Fruit fly (Drosophila melanogaster) whole organism, embryonic: Measurements from ENCODE around the gene CG12112.

ENCODE experiments used
- Asciz ChIP-seq: fragments of 200-800 bp; sonication (Bioruptor generic); optimal IDR thresholded peaks from 2 replicates; lab custom pipeline; 2017; ENCODE audit warnings: missing biosample characterization, mild to moderate bottlenecking, missing genetic modification characterization, missing genetic modification reagents
- Bdp1 ChIP-seq: fragments of 200-800 bp; sonication (Bioruptor generic); optimal IDR thresholded peaks from 3 replicates; lab custom pipeline; 2016; ENCODE audit warnings: missing biosample characterization, missing genetic modification characterization
- CG10366 ChIP-seq: fragments of 200-800 bp; sonication (Bioruptor generic); IDR thresholded peaks from 2 replicates; pipeline ENCODE4 v1.3.6; 2022; ENCODE audit warnings: missing biosample characterization, missing genetic modification characterization
- CG10462 ChIP-seq: fragments of 200-800 bp; sonication (Bioruptor generic); optimal IDR thresholded peaks from 2 replicates; lab custom pipeline; 2016; ENCODE audit warnings: missing biosample characterization, missing genetic modification characterization
- CG13287 ChIP-seq: fragments of 200-800 bp; sonication (Bioruptor generic); IDR thresholded peaks from 2 replicates; pipeline ENCODE4 v1.3.6; 2022; ENCODE audit warnings: missing biosample characterization, missing genetic modification characterization; ENCODE audit not compliant: partially characterized antibody
- CG13624 ChIP-seq: fragments of 200-800 bp; sonication (Bioruptor generic); optimal IDR thresholded peaks from 2 replicates; lab custom pipeline; 2016; ENCODE audit warnings: missing biosample characterization, missing genetic modification characterization
- CG14014 ChIP-seq: fragments of 200-800 bp; sonication (Bioruptor generic); IDR thresholded peaks from 2 replicates; pipeline ENCODE4 v1.3.6; 2022; ENCODE audit warnings: missing biosample characterization, missing genetic modification characterization
- CG16779 ChIP-seq: fragments of 200-800 bp; sonication (Bioruptor generic); IDR thresholded peaks from 2 replicates; pipeline ENCODE4 v1.3.6; 2022; ENCODE audit warnings: missing biosample characterization, missing genetic modification characterization
- CG16813 ChIP-seq: fragments of 200-800 bp; sonication (Bioruptor generic); IDR thresholded peaks from 3 replicates; pipeline ENCODE4 v1.3.6; 2022; ENCODE audit warnings: missing biosample characterization, missing genetic modification characterization; ENCODE audit not compliant: partially characterized antibody
- CG1792 ChIP-seq: fragments of 200-800 bp; sonication (Bioruptor generic); optimal IDR thresholded peaks from 2 replicates; lab custom pipeline; 2016; ENCODE audit warnings: missing biosample characterization, missing genetic modification characterization
- CG2875 ChIP-seq: fragments of 200-800 bp; sonication (Bioruptor generic); optimal IDR thresholded peaks from 2 replicates; lab custom pipeline; 2017; ENCODE audit warnings: missing biosample characterization, mild to moderate bottlenecking, missing genetic modification characterization, missing genetic modification reagents
- CG42726 ChIP-seq: fragments of 200-800 bp; sonication (Bioruptor generic); IDR thresholded peaks from 2 replicates; pipeline ENCODE4 v1.3.6; 2022; ENCODE audit warnings: missing biosample characterization, missing genetic modification characterization; ENCODE audit not compliant: partially characterized antibody
- CG4360 ChIP-seq: fragments of 200-800 bp; sonication (Bioruptor generic); IDR thresholded peaks from 2 replicates; pipeline ENCODE4 v1.3.6; 2022; ENCODE audit warnings: missing biosample characterization, missing genetic modification characterization
- CG5953 ChIP-seq: fragments of 200-800 bp; sonication (Bioruptor generic); IDR thresholded peaks from 2 replicates; pipeline ENCODE4 v1.3.6; 2022; ENCODE audit warnings: missing biosample characterization, missing genetic modification characterization
- CG7963 ChIP-seq: fragments of 200-800 bp; sonication (Bioruptor generic); IDR thresholded peaks from 3 replicates; pipeline ENCODE4 v1.3.6; 2022; ENCODE audit warnings: missing biosample characterization, missing genetic modification characterization; ENCODE audit not compliant: partially characterized antibody
- CG7987 ChIP-seq: fragments of 200-800 bp; sonication (Bioruptor generic); optimal IDR thresholded peaks from 2 replicates; lab custom pipeline; 2018; ENCODE audit warnings: missing biosample characterization, mild to moderate bottlenecking, missing genetic modification characterization, moderate library complexity
- CG8290 ChIP-seq, 3 experiments: fragments of 200-800 bp; sonication (Bioruptor generic); optimal IDR thresholded peaks; 2 replicates each; lab custom pipeline; 2016 to 2019; ENCODE audit warnings: missing biosample characterization in 3 of 3, missing genetic modification characterization in 3 of 3, mild to moderate bottlenecking in 2 of 3, moderate library complexity in 1 of 3
- CG8388 ChIP-seq: fragments of 200-800 bp; sonication (Bioruptor generic); optimal IDR thresholded peaks from 2 replicates; lab custom pipeline; 2019; ENCODE audit warnings: missing biosample characterization, mild to moderate bottlenecking, missing genetic modification characterization, moderate library complexity
- CHES-1-like ChIP-seq: fragments of 200-800 bp; sonication (Bioruptor generic); optimal IDR thresholded peaks from 2 replicates; lab custom pipeline; 2016; ENCODE audit warnings: missing biosample characterization, missing genetic modification characterization
- D ChIP-seq, 2 experiments: fragments of 200-800 bp in 1 of 2; fragments of >200 bp in 1 of 2; sonication (Bioruptor generic) in 1 of 2; optimal IDR thresholded peaks; 2 replicates in 1 of 2; 3 replicates in 1 of 2; lab custom pipeline; 2017; ENCODE audit warnings: mild to moderate bottlenecking in 1 of 2, missing biosample characterization in 1 of 2, missing genetic modification characterization in 1 of 2, missing genetic modification reagents in 1 of 2
- Fer3 ChIP-seq: fragments of 200-800 bp; sonication (Bioruptor generic); optimal IDR thresholded peaks from 2 replicates; lab custom pipeline; 2018; ENCODE audit warnings: missing biosample characterization, mild to moderate bottlenecking, missing genetic modification characterization, moderate library complexity
- Hr3 ChIP-seq: fragments of 200-800 bp; sonication (Bioruptor generic); optimal IDR thresholded peaks from 3 replicates; lab custom pipeline; 2016; ENCODE audit warnings: missing biosample characterization, missing genetic modification characterization
- Kr ChIP-seq: fragments of 200-800 bp; sonication (Bioruptor generic); optimal IDR thresholded peaks from 2 replicates; lab custom pipeline; 2017; ENCODE audit warnings: missing biosample characterization, mild to moderate bottlenecking, missing genetic modification characterization
- Lhr ChIP-seq: fragments of 200-800 bp; sonication (Bioruptor generic); optimal IDR thresholded peaks from 3 replicates; lab custom pipeline; 2017; ENCODE audit warnings: mild to moderate bottlenecking, missing biosample characterization, missing genetic modification reagents, missing genetic modification characterization
- MTF-1 ChIP-seq: fragments of 200-800 bp; sonication (Bioruptor generic); optimal IDR thresholded peaks from 2 replicates; lab custom pipeline; 2018; ENCODE audit warnings: missing biosample characterization, mild to moderate bottlenecking, missing genetic modification characterization, borderline replicate concordance
- Myb ChIP-seq: fragments of 200-800 bp; sonication (Bioruptor generic); optimal IDR thresholded peaks from 2 replicates; lab custom pipeline; 2016; ENCODE audit warnings: missing biosample characterization, missing genetic modification characterization
- Nf-YB ChIP-seq: fragments of 200-800 bp; sonication (Bioruptor generic); optimal IDR thresholded peaks from 3 replicates; lab custom pipeline; 2019; ENCODE audit warnings: missing biosample characterization, mild to moderate bottlenecking, missing genetic modification characterization, moderate library complexity
- Ptx1 ChIP-seq: fragments of 200-800 bp; sonication (Bioruptor generic); IDR thresholded peaks from 2 replicates; pipeline ENCODE4 v1.3.6; 2022; ENCODE audit warnings: missing biosample characterization, missing genetic modification characterization
- Six4 ChIP-seq: fragments of 200-800 bp; sonication (Bioruptor generic); optimal IDR thresholded peaks from 2 replicates; lab custom pipeline; 2016; ENCODE audit warnings: missing biosample characterization, missing genetic modification characterization
- Stat92E ChIP-seq, 3 experiments: fragments of >200 bp in 2 of 3; fragments of 200-800 bp in 1 of 3; sonication (Bioruptor generic) in 1 of 3; optimal IDR thresholded peaks; 2 replicates each; lab custom pipeline; 2017 to 2019; ENCODE audit warnings: missing biosample characterization in 3 of 3, missing genetic modification characterization in 3 of 3, mild to moderate bottlenecking in 1 of 3, moderate library complexity in 1 of 3
- Xbp1 ChIP-seq: fragments of 200-800 bp; sonication (Bioruptor generic); optimal IDR thresholded peaks from 3 replicates; lab custom pipeline; 2016; ENCODE audit warnings: missing biosample characterization, mild to moderate bottlenecking, missing genetic modification characterization
- bowl ChIP-seq: fragments of 200-800 bp; sonication (Bioruptor generic); IDR thresholded peaks from 2 replicates; pipeline ENCODE4 v1.3.6; 2022; ENCODE audit warnings: missing biosample characterization, missing genetic modification characterization
- bsh ChIP-seq, 2 experiments: fragments of 200-800 bp; sonication (Bioruptor generic); optimal IDR thresholded peaks; 2 replicates each; lab custom pipeline; 2017 to 2018; ENCODE audit warnings: mild to moderate bottlenecking in 2 of 2, missing biosample characterization in 2 of 2, missing genetic modification characterization in 2 of 2, moderate library complexity in 1 of 2
- da ChIP-seq: fragments of 200-800 bp; sonication (Bioruptor generic); optimal IDR thresholded peaks from 2 replicates; lab custom pipeline; 2016; ENCODE audit warnings: missing biosample characterization, missing genetic modification characterization
- ems ChIP-seq: fragments of 200-800 bp; sonication (Bioruptor generic); optimal IDR thresholded peaks from 3 replicates; lab custom pipeline; 2016; ENCODE audit warnings: missing biosample characterization, missing genetic modification characterization
- eve ChIP-seq, 2 experiments: fragments of >200 bp; optimal IDR thresholded peaks; 2 replicates each; lab custom pipeline; 2017; ENCODE audit warnings: missing biosample characterization in 2 of 2, missing genetic modification characterization in 2 of 2
- fd3F ChIP-seq: fragments of 200-800 bp; sonication (Bioruptor generic); optimal IDR thresholded peaks from 2 replicates; lab custom pipeline; 2018; ENCODE audit warnings: missing biosample characterization, mild to moderate bottlenecking, missing genetic modification characterization, moderate library complexity
- gro ChIP-seq: fragments of 200-800 bp; sonication (Bioruptor generic); optimal IDR thresholded peaks from 2 replicates; lab custom pipeline; 2016; ENCODE audit warnings: missing biosample characterization, missing genetic modification characterization
- jing ChIP-seq: fragments of 200-800 bp; sonication (Bioruptor generic); optimal IDR thresholded peaks from 2 replicates; lab custom pipeline; 2018; ENCODE audit warnings: missing biosample characterization, mild to moderate bottlenecking, missing genetic modification characterization
- kni ChIP-seq: fragments of 200-800 bp; sonication (Bioruptor generic); optimal IDR thresholded peaks from 3 replicates; lab custom pipeline; 2017; ENCODE audit warnings: mild to moderate bottlenecking, missing biosample characterization, missing genetic modification reagents, missing genetic modification characterization
- mld ChIP-seq: fragments of 200-800 bp; sonication (Bioruptor generic); IDR thresholded peaks from 3 replicates; pipeline ENCODE4 v1.3.6; 2022; ENCODE audit warnings: missing biosample characterization, missing genetic modification characterization; ENCODE audit not compliant: partially characterized antibody
- nau ChIP-seq: fragments of 200-800 bp; sonication (Bioruptor generic); optimal IDR thresholded peaks from 3 replicates; lab custom pipeline; 2017; ENCODE audit warnings: missing biosample characterization, mild to moderate bottlenecking, missing genetic modification characterization, missing genetic modification reagents
- prd ChIP-seq, 3 experiments: fragments of >200 bp in 2 of 3; fragments of 200-800 bp in 1 of 3; sonication (Bioruptor generic) in 1 of 3; optimal IDR thresholded peaks in 2 of 3; IDR thresholded peaks in 1 of 3; 2 replicates in 2 of 3; 3 replicates in 1 of 3; pipeline versions ENCODE4 v1.3.6 to Lab custom; 2017 to 2022; ENCODE audit warnings: missing biosample characterization in 1 of 3, missing genetic modification characterization in 1 of 3
- repo ChIP-seq: fragments of 200-800 bp; sonication (Bioruptor generic); optimal IDR thresholded peaks from 2 replicates; lab custom pipeline; 2016; ENCODE audit warnings: missing biosample characterization, missing genetic modification characterization
- sim ChIP-seq: fragments of 200-800 bp; sonication (Bioruptor generic); IDR thresholded peaks from 2 replicates; pipeline ENCODE4 v1.3.6; 2022; ENCODE audit warnings: missing biosample characterization, missing genetic modification characterization
- tap ChIP-seq: fragments of 200-800 bp; optimal IDR thresholded peaks from 3 replicates; lab custom pipeline; 2019; ENCODE audit warnings: missing biosample characterization, mild to moderate bottlenecking, missing genetic modification characterization, moderate library complexity

CG12112 gene

dm6 chrX:8573744-8574484, 13.9 kb upstream of the CG12112 start, which contains the start of gene CG12065 (continued):
- no peak for TF ChIP-seq Hr3 (GFP tag; lab: Kevin White, UChicago)
- no peak for TF ChIP-seq mld (GFP tag; lab: Robert Waterston, UW)
- no peak for TF ChIP-seq da (GFP tag; lab: Kevin White, UChicago)
- TF ChIP-seq CG10462 (GFP tag; lab: Kevin White, UChicago): no peak
- TF ChIP-seq CG4360 (GFP tag; lab: Robert Waterston, UW): no peak
- peak; percentile 90 for TF ChIP-seq Lhr
- peak; percentile 10 for TF ChIP-seq nau
- no peak for TF ChIP-seq Ptx1
- TF ChIP-seq CG10366 (GFP tag; lab: Robert Waterston, UW): peak; percentile 52; the same call in 1 of the 2 replicates
- no peak for TF ChIP-seq prd (optimal IDR thresholded peaks at IDR 0.05; lab: Kevin White, UChicago)
- 0 out of 3 replicates have a peak, but pooled peaks have one; percentile 17 for TF ChIP-seq prd (GFP tag; IDR thresholded peaks at IDR 0.05; lab: Robert Waterston, UW)
- no peak for TF ChIP-seq repo (GFP tag; lab: Kevin White, UChicago)
- TF ChIP-seq jing (GFP tag; lab: Kevin White, UChicago): no peak
- TF ChIP-seq CG7987 (GFP tag; lab: Kevin White, UChicago): peak; percentile 52
- no peak for TF ChIP-seq CG8290 (GFP tag; optimal IDR thresholded peaks at IDR 0.05; lab: Kevin White, UChicago)
- peak; percentile 14 to 34 for TF ChIP-seq CG8290 (tag; optimal IDR thresholded peaks at IDR 0.05; lab: Kevin White, UChicago)
- TF ChIP-seq tap (tag; lab: Kevin White, UChicago): peak; percentile 69
- TF ChIP-seq Myb (GFP tag; lab: Kevin White, UChicago): peak; percentile 69
- peak; percentile 54 for TF ChIP-seq CG8388 (GFP tag; lab: Kevin White, UChicago)
- no peak; the same call in 1 of the 2 replicates for TF ChIP-seq CG13287 (GFP tag; lab: Robert Waterston, UW)
- peak in 1 of 2 experiments; percentile 84 for TF ChIP-seq bsh (GFP tag; optimal IDR thresholded peaks at IDR 0.05; lab: Kevin White, UChicago)
- TF ChIP-seq kni (GFP tag; lab: Kevin White, UChicago): peak; percentile 80
- peak; percentile 73 for TF ChIP-seq fd3F (GFP tag; lab: Kevin White, UChicago)
- no peak for TF ChIP-seq Bdp1 (GFP tag; lab: Kevin White, UChicago)
- TF ChIP-seq CG14014: peak; percentile 41; the same call in 1 of the 2 replicates
- no peak for TF ChIP-seq gro (GFP tag; lab: Kevin White, UChicago)
- TF ChIP-seq CHES-1-like (GFP tag; lab: Kevin White, UChicago): no peak
- TF ChIP-seq Asciz (GFP tag; lab: Kevin White, UChicago): peak; percentile 86
- TF ChIP-seq eve (GFP tag; optimal IDR thresholded peaks at IDR 0.05; lab: Kevin White, UChicago): no peak
- peak; percentile 75 for TF ChIP-seq MTF-1 (GFP tag; lab: Kevin White, UChicago)
- TF ChIP-seq Six4 (GFP tag; lab: Kevin White, UChicago): no peak
- TF ChIP-seq CG1792 (GFP tag; lab: Kevin White, UChicago): no peak
- TF ChIP-seq ems (GFP tag; lab: Kevin White, UChicago): no peak
- 0 out of 2 replicates have a peak, but pooled peaks have one; percentile 20 for TF ChIP-seq CG42726 (GFP tag; lab: Robert Waterston, UW)
- TF ChIP-seq CG5953 (GFP tag; lab: Robert Waterston, UW): no peak
- TF ChIP-seq CG2875 (GFP tag; lab: Kevin White, UChicago): peak; percentile 53
- no peak for TF ChIP-seq CG13624 (GFP tag; lab: Kevin White, UChicago)
- no peak for TF ChIP-seq Xbp1 (GFP tag; lab: Kevin White, UChicago)
- peak; percentile 54 for TF ChIP-seq Nf-YB (GFP tag; lab: Kevin White, UChicago)
- peak; percentile 73 for TF ChIP-seq Fer3 (tag; lab: Kevin White, UChicago)
- TF ChIP-seq Stat92E (GFP tag; optimal IDR thresholded peaks at IDR 0.05; lab: Kevin White, UChicago): peak in 1 of 3 experiments; percentile 35
- no peak for TF ChIP-seq D (optimal IDR thresholded peaks at IDR 0.05; lab: Kevin White, UChicago)
- peak; percentile 11 for TF ChIP-seq D (GFP tag; optimal IDR thresholded peaks at IDR 0.05; lab: Kevin White, UChicago)
- TF ChIP-seq CG16813 (GFP tag; lab: Robert Waterston, UW): no peak
- no peak for TF ChIP-seq CG16779
- TF ChIP-seq bowl: no peak
- no peak for TF ChIP-seq Kr (GFP tag; lab: Kevin White, UChicago)
- no peak for TF ChIP-seq sim (GFP tag; lab: Robert Waterston, UW)
- TF ChIP-seq CG7963: no peak
